Worm (Caenorhabditis elegans): ENCODE measurements around the gene selt-1.2.

Gene selt-1.2

DNA sequence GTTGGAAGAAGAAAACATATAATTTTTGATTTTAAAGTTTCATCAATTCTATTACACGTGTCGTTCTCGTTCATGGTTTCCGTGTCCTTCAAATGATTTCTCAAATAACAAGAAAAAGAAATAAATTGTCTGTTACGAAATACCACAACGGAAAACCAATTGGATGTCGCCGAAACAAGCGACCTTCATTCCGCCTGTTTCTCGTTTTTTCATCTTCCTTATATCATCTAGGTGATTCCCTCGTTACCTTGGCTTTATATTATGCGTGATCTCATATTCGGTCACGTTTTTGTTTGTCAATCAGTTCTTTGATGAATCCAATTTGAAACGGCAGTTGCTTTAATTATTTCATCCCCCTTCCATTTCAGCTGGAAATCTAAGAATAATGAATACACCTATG lies 10.0 kb upstream of the selt-1.2 start:
- TF ChIP-seq pha-4 (tag; optimal IDR thresholded peaks at IDR 0.05): no peak
- no peak for TF ChIP-seq ztf-4 (tag; optimal IDR thresholded peaks at IDR 0.05)
- no peak for TF ChIP-seq ceh-9 (tag; optimal IDR thresholded peaks at IDR 0.05)
- no peak for TF ChIP-seq mml-1 (tag; optimal IDR thresholded peaks at IDR 0.05)
- TF ChIP-seq jun-1 (tag; optimal IDR thresholded peaks at IDR 0.05): no peak
- TF ChIP-seq fkh-10 (GFP tag; optimal IDR thresholded peaks at IDR 0.05): no peak
- TF ChIP-seq eor-1 (tag; optimal IDR thresholded peaks at IDR 0.05): no peak
- TF ChIP-seq nhr-77 (tag; optimal IDR thresholded peaks at IDR 0.05): no peak
- TF ChIP-seq egl-5 (tag; optimal IDR thresholded peaks at IDR 0.05): peak; percentile 40
- no peak for TF ChIP-seq aly-2 (tag; optimal IDR thresholded peaks at IDR 0.05)
- no peak for TF ChIP-seq pqm-1 (tag; optimal IDR thresholded peaks at IDR 0.05)
- TF ChIP-seq nhr-25 (tag; optimal IDR thresholded peaks at IDR 0.05): peak; percentile 83
- TF ChIP-seq ztf-11 (tag; optimal IDR thresholded peaks at IDR 0.05): no peak
- TF ChIP-seq nhr-23 (tag; optimal IDR thresholded peaks at IDR 0.05): peak; percentile 35
- no peak for TF ChIP-seq nhr-28 (tag; optimal IDR thresholded peaks at IDR 0.05)
- TF ChIP-seq elt-1 (tag; optimal IDR thresholded peaks at IDR 0.05): no peak
- TF ChIP-seq tbx-2 (tag; optimal IDR thresholded peaks at IDR 0.05): no peak
- TF ChIP-seq ceh-28 (tag; optimal IDR thresholded peaks at IDR 0.05): no peak
- no peak for TF ChIP-seq ama-1 (optimal IDR thresholded peaks at IDR 0.05)

ce11 chrV:10756698-10757097 lies 9.5 kb upstream of the selt-1.2 start, which contains the start of gene irld-6:
irld-6 (minus strand) TSS chrV:10756798.
- TF ChIP-seq nhr-77 (tag; optimal IDR thresholded peaks at IDR 0.05): no peak
- TF ChIP-seq sea-2 (GFP tag; optimal IDR thresholded peaks at IDR 0.05): no peak
- TF ChIP-seq unc-39 (tag; optimal IDR thresholded peaks at IDR 0.05): no peak
- TF ChIP-seq pqm-1 (tag; optimal IDR thresholded peaks at IDR 0.05): no peak
- no peak for TF ChIP-seq zag-1 (tag; optimal IDR thresholded peaks at IDR 0.05)
- no peak for TF ChIP-seq egl-27 (tag; optimal IDR thresholded peaks at IDR 0.05)
- TF ChIP-seq mml-1 (tag; optimal IDR thresholded peaks at IDR 0.05): no peak

DNA sequence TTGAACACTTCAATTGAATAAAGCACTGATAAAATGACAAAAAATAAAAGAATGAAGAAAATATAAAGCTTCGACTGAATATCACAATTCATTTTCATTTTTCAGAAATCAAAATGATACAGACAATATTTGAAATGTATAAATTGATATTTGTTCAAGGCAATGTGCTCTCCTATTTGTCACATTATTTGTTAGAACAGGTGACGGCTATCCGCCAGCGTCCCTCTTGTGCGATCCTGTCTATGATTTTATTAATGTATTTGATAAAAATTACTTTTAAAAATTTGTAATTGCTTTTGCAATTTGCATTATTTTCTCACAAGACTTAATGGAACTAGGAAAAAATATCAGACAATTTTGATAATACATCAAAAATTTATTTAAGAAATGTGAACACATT lies 6.9 kb upstream of the selt-1.2 start, which contains the start of gene F28H7.7:
Gene F28H7.7 (minus strand): TSS at position 101 of the 400 bp plus-strand sequence.
- no peak for TF ChIP-seq lin-39 (tag; optimal IDR thresholded peaks at IDR 0.05)
- no peak for TF ChIP-seq fkh-2 (tag; optimal IDR thresholded peaks at IDR 0.05)
- no peak for TF ChIP-seq hmg-11 (tag; optimal IDR thresholded peaks at IDR 0.05)
- TF ChIP-seq nhr-12 (tag; optimal IDR thresholded peaks at IDR 0.05): no peak

- peak; percentile 95 for TF ChIP-seq elt-2 (tag; optimal IDR thresholded peaks at IDR 0.05)
- no peak for TF ChIP-seq nhr-23 (tag; optimal IDR thresholded peaks at IDR 0.05)
- peak; percentile 96 for TF ChIP-seq pqm-1 (tag; optimal IDR thresholded peaks at IDR 0.05)
- no peak for TF ChIP-seq nfya-1 (tag; optimal IDR thresholded peaks at IDR 0.05; ENCODE audit: insufficient read depth)
- TF ChIP-seq jun-1 (tag; optimal IDR thresholded peaks at IDR 0.05): peak; percentile 61
Observed at ce11 chrV:10750630-10751029, 3.5 kb upstream of the selt-1.2 start, which contains the start of gene F28H7.3. F28H7.3 (minus strand) TSS chrV:10750788.

- TF ChIP-seq daf-12 (tag; optimal IDR thresholded peaks at IDR 0.05): no peak
- no peak for TF ChIP-seq mml-1 (tag; optimal IDR thresholded peaks at IDR 0.05)
- TF ChIP-seq nhr-23 (tag; optimal IDR thresholded peaks at IDR 0.05): no peak
- no peak for TF ChIP-seq lin-39 (tag; optimal IDR thresholded peaks at IDR 0.05)
Observed at ce11 chrV:10745034-10745433, 2.1 kb downstream of the selt-1.2 start, which contains the start of gene srj-21. srj-21 (plus strand) TSS chrV:10745334.

- TF ChIP-seq unc-62 (GFP tag; optimal IDR thresholded peaks at IDR 0.05) (no peak), hmg-11 (tag; optimal IDR thresholded peaks at IDR 0.05) (no peak), ztf-4 (tag; optimal IDR thresholded peaks at IDR 0.05) (no peak), nhr-25 (tag; optimal IDR thresholded peaks at IDR 0.05) (no peak), unc-39 (tag; optimal IDR thresholded peaks at IDR 0.05) (no peak), ceh-16 (tag; optimal IDR thresholded peaks at IDR 0.05) (no peak), nhr-76 (tag; optimal IDR thresholded peaks at IDR 0.05) (no peak), R02D3.7 (tag; optimal IDR thresholded peaks at IDR 0.05) (no peak)
Observed at ce11 chrV:10743649-10744048, 3.5 kb downstream of the selt-1.2 start, which contains the start of gene srj-22. srj-22 (minus strand) TSS chrV:10743749.

Data from whole organism, L3 larva.